Worm (Caenorhabditis elegans) whole organism, L1 larva: ENCODE measurements around the gene F35C11.5.

ENCODE experiments used
- C34B4.2 ChIP-seq: sonication (generic microtip); optimal IDR thresholded peaks from 2 replicates; lab custom pipeline; 2017; ENCODE audit warnings: mild to moderate bottlenecking, missing genetic modification characterization, missing compliant biosample characterization
- Y116A8C.19 ChIP-seq: sonication (generic microtip); optimal IDR thresholded peaks from 2 replicates; lab custom pipeline; 2016; ENCODE audit warnings: missing compliant biosample characterization, missing genetic modification characterization, borderline replicate concordance
- ama-1 ChIP-seq: fragments of 150-350 bp; optimal IDR thresholded peaks from 2 replicates; lab custom pipeline; 2014
- blmp-1 ChIP-seq: fragments of 150-350 bp; optimal IDR thresholded peaks from 2 replicates; lab custom pipeline; 2014; ENCODE audit warnings: missing biosample characterization, missing genetic modification characterization
- ceh-63 ChIP-seq: fragments of 200-800 bp; sonication (Bioruptor generic); optimal IDR thresholded peaks from 2 replicates; lab custom pipeline; 2018; ENCODE audit warnings: mild to moderate bottlenecking, missing genetic modification characterization, missing compliant biosample characterization
- ceh-8 ChIP-seq: fragments of 200-800 bp; sonication (Bioruptor generic); optimal IDR thresholded peaks from 2 replicates; lab custom pipeline; 2018; ENCODE audit warnings: mild to moderate bottlenecking, missing genetic modification characterization, moderate library complexity, missing compliant biosample characterization
- ces-1 ChIP-seq: fragments of 150-350 bp; optimal IDR thresholded peaks from 2 replicates; lab custom pipeline; 2014; ENCODE audit warnings: missing biosample characterization, missing genetic modification reagents, missing genetic modification characterization
- dsc-1 ChIP-seq: sonication (generic microtip); optimal IDR thresholded peaks from 2 replicates; lab custom pipeline; 2016; ENCODE audit warnings: mild to moderate bottlenecking, missing genetic modification characterization, missing compliant biosample characterization
- efl-1 ChIP-seq, 4 experiments: fragments of 150-350 bp; optimal IDR thresholded peaks in 3 of 4; peaks in 1 of 4; 1 replicate in 1 of 4; 2 replicates in 3 of 4; lab custom pipeline; 2014; ENCODE audit warnings: missing biosample characterization in 2 of 4, missing genetic modification characterization in 2 of 4, missing genetic modification reagents in 2 of 4
- efl-3 ChIP-seq: fragments of 200-800 bp; sonication (Bioruptor generic); optimal IDR thresholded peaks from 2 replicates; lab custom pipeline; 2018; ENCODE audit warnings: mild to moderate bottlenecking, missing genetic modification characterization, missing compliant biosample characterization
- elt-3 ChIP-seq, 6 experiments: fragments of 150-350 bp in 1 of 6; sonication (generic microtip); optimal IDR thresholded peaks; 2 replicates each; lab custom pipeline; 2017 to 2018; ENCODE audit warnings: missing biosample characterization in 6 of 6, missing genetic modification characterization in 6 of 6, inconsistent platforms in 1 of 6
- ets-5 ChIP-seq: fragments of 200-800 bp; sonication (Bioruptor generic); IDR thresholded peaks from 2 replicates; pipeline ENCODE4 v1.3.6; 2022; ENCODE audit warnings: missing genetic modification characterization, missing compliant biosample characterization
- fkh-4 ChIP-seq: sonication (generic microtip); optimal IDR thresholded peaks from 2 replicates; lab custom pipeline; 2016; ENCODE audit warnings: missing compliant biosample characterization, missing genetic modification characterization, borderline replicate concordance
- fkh-8 ChIP-seq: sonication (generic microtip); optimal IDR thresholded peaks from 2 replicates; lab custom pipeline; 2016; ENCODE audit warnings: mild to moderate bottlenecking, missing genetic modification characterization, missing compliant biosample characterization
- fos-1 ChIP-seq: fragments of 150-350 bp; optimal IDR thresholded peaks from 2 replicates; lab custom pipeline; 2014; ENCODE audit warnings: missing biosample characterization, missing genetic modification characterization
- grh-1 ChIP-seq: fragments of 200-800 bp; sonication (Bioruptor generic); IDR thresholded peaks from 2 replicates; pipeline ENCODE4 v1.3.6; 2022; ENCODE audit warnings: missing genetic modification reagents, missing genetic modification characterization, missing compliant biosample characterization
- hpl-2 ChIP-seq: fragments of 150-350 bp; optimal IDR thresholded peaks from 2 replicates; lab custom pipeline; 2014; ENCODE audit warnings: missing biosample characterization, missing genetic modification reagents, missing genetic modification characterization
- jun-1 ChIP-seq: fragments of 150-350 bp; optimal IDR thresholded peaks from 2 replicates; lab custom pipeline; 2014; ENCODE audit warnings: missing biosample characterization, missing genetic modification reagents, missing genetic modification characterization
- lin-14 ChIP-seq: fragments of 200-800 bp; sonication (Bioruptor generic); optimal IDR thresholded peaks from 2 replicates; lab custom pipeline; 2018; ENCODE audit warnings: mild to moderate bottlenecking, missing genetic modification characterization, moderate library complexity, missing compliant biosample characterization
- lin-35 ChIP-seq, 2 experiments: fragments of 150-350 bp; optimal IDR thresholded peaks; 2 replicates each; lab custom pipeline; 2014; ENCODE audit warnings: missing biosample characterization in 2 of 2, missing genetic modification characterization in 2 of 2, missing genetic modification reagents in 2 of 2
- lir-3 ChIP-seq: sonication (generic microtip); optimal IDR thresholded peaks from 2 replicates; lab custom pipeline; 2016; ENCODE audit warnings: mild to moderate bottlenecking, missing genetic modification characterization, moderate library complexity, missing compliant biosample characterization; ENCODE audit not compliant: poor library complexity
- lsy-2 ChIP-seq, 2 experiments: fragments of 150-350 bp; optimal IDR thresholded peaks; 2 replicates each; lab custom pipeline; 2014; ENCODE audit warnings: missing biosample characterization in 2 of 2, missing genetic modification characterization in 2 of 2
- mdl-1 ChIP-seq, 2 experiments: fragments of 150-350 bp; optimal IDR thresholded peaks; 2 replicates each; lab custom pipeline; 2014 to 2017; ENCODE audit warnings: missing biosample characterization in 2 of 2, missing genetic modification characterization in 2 of 2, inconsistent platforms in 1 of 2
- mef-2 ChIP-seq: fragments of 150-350 bp; optimal IDR thresholded peaks from 2 replicates; lab custom pipeline; 2014; ENCODE audit warnings: missing biosample characterization, missing genetic modification characterization
- nhr-11 ChIP-seq: fragments of 150-350 bp; optimal IDR thresholded peaks from 2 replicates; lab custom pipeline; 2014; ENCODE audit warnings: missing biosample characterization, missing genetic modification characterization
- nhr-12 ChIP-seq: sonication (generic microtip); optimal IDR thresholded peaks from 2 replicates; lab custom pipeline; 2017; ENCODE audit warnings: missing biosample characterization, missing genetic modification characterization
- nhr-19 ChIP-seq: fragments of 200-800 bp; sonication (Bioruptor generic); conservative IDR thresholded peaks from 2 replicates; pipeline ENCODE4 v1.3.6; 2022; ENCODE audit warnings: missing genetic modification characterization, missing compliant biosample characterization
- nhr-20 ChIP-seq: sonication (generic microtip); optimal IDR thresholded peaks from 2 replicates; lab custom pipeline; 2016; ENCODE audit warnings: mild to moderate bottlenecking, missing genetic modification characterization, missing compliant biosample characterization
- nhr-237 ChIP-seq: fragments of 150-350 bp; optimal IDR thresholded peaks from 2 replicates; lab custom pipeline; 2014; ENCODE audit warnings: missing biosample characterization, missing genetic modification characterization
- nhr-28 ChIP-seq: fragments of 150-350 bp; optimal IDR thresholded peaks from 2 replicates; lab custom pipeline; 2014; ENCODE audit warnings: missing biosample characterization, missing genetic modification characterization
- nhr-71 ChIP-seq: sonication (generic microtip); optimal IDR thresholded peaks from 2 replicates; lab custom pipeline; 2016; ENCODE audit warnings: mild to moderate bottlenecking, missing genetic modification characterization, moderate library complexity, missing compliant biosample characterization
- nhr-77 ChIP-seq: fragments of 150-350 bp; optimal IDR thresholded peaks from 2 replicates; lab custom pipeline; 2014; ENCODE audit warnings: missing biosample characterization, missing genetic modification characterization
- nhr-85 ChIP-seq: sonication (generic microtip); peaks from one replicate; lab custom pipeline; 2016; ENCODE audit warnings: missing genetic modification characterization, inconsistent platforms, missing compliant biosample characterization
- pag-3 ChIP-seq: sonication (generic microtip); optimal IDR thresholded peaks from 2 replicates; lab custom pipeline; 2017; ENCODE audit warnings: missing genetic modification characterization, mild to moderate bottlenecking, missing compliant biosample characterization, antibody characterized with exemption, borderline replicate concordance; ENCODE audit not compliant: insufficient read depth
- snu-23 ChIP-seq: sonication (generic microtip); optimal IDR thresholded peaks from 2 replicates; lab custom pipeline; 2016; ENCODE audit warnings: missing genetic modification characterization, missing compliant biosample characterization
- sptf-1 ChIP-seq: fragments of 150-350 bp; optimal IDR thresholded peaks from 2 replicates; lab custom pipeline; 2014; ENCODE audit warnings: missing biosample characterization, missing genetic modification characterization
- swsn-7 ChIP-seq: sonication (generic microtip); optimal IDR thresholded peaks from 2 replicates; lab custom pipeline; 2016; ENCODE audit warnings: missing genetic modification characterization, missing compliant biosample characterization
- tlp-1 ChIP-seq: fragments of 150-350 bp; optimal IDR thresholded peaks from 2 replicates; lab custom pipeline; 2014; ENCODE audit warnings: missing biosample characterization, missing genetic modification characterization
- unc-130 ChIP-seq: fragments of 150-350 bp; optimal IDR thresholded peaks from 2 replicates; lab custom pipeline; 2017; ENCODE audit warnings: missing biosample characterization, missing genetic modification characterization, inconsistent platforms
- unc-98 ChIP-seq: fragments of 200-800 bp; sonication (Bioruptor generic); IDR thresholded peaks from 2 replicates; pipeline ENCODE4 v1.3.6; 2022; ENCODE audit warnings: missing genetic modification characterization, missing compliant biosample characterization
- zag-1 ChIP-seq: fragments of 150-350 bp; optimal IDR thresholded peaks from 2 replicates; lab custom pipeline; 2014; ENCODE audit warnings: missing biosample characterization, missing genetic modification characterization

The F35C11.5 gene

DNA sequence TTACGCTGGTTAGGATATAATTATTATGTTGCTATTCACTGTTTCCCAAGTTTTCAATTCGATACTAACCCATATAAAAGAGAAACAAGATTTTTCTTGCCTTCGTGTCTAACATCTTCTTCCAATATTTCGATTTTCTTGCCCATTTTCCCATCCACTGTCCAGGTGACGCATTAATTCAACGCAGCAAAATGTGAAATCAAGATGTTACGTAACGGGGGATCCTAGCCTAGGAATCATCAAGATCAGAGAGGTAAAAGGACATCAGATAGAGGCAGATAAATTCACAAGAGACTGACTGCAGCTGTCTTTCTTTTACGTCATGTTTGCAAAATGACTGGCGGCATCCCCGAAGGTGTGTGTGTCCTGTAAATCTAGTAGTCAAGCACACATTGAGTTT is 28.9 kb upstream of the F35C11.5 start:
- TF ChIP-seq elt-3 (tag; optimal IDR thresholded peaks at IDR 0.05; lab: Kevin White, UChicago), result peak in 1 of 6 experiments; percentile 4
- TF ChIP-seq nhr-237 (tag; lab: Kevin White, UChicago), result no peak
- peak; percentile 23 for TF ChIP-seq lin-14 (GFP tag; lab: Kevin White, UChicago)
- peak; percentile 85 for TF ChIP-seq blmp-1 (tag; lab: Kevin White, UChicago)
- peak; percentile 6 for TF ChIP-seq nhr-85 (tag; lab: Kevin White, UChicago)
- TF ChIP-seq nhr-71 (tag; lab: Kevin White, UChicago), result no peak
- TF ChIP-seq C34B4.2 (tag; lab: Kevin White, UChicago), result no peak
- TF ChIP-seq, all 84 proteins: peak for 4

DNA sequence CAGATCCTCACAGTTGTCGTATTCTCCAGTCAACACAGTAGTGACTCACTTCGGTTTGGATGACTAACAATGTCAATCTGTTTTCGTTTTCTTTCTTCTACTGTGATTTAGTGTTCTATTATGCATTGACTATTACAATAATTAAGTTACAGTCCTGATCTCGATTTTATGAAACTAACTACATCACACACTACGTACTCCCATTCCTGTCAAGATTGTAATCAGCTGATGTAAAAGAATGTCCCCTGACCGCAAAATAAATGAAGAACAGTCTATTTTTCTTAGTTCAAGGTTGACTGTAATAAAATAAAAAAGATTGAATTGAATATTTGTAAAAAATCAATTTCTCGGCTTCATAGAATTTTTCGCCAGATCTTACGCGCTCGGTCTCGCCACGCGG is 28.2 kb upstream of the F35C11.5 start:
- peak in 1 of 2 experiments; percentile 24 for TF ChIP-seq lsy-2 (tag; optimal IDR thresholded peaks at IDR 0.05; lab: Kevin White, UChicago)
- no peak for TF ChIP-seq fkh-8 (tag; lab: Kevin White, UChicago)
- TF ChIP-seq nhr-20 (tag; lab: Kevin White, UChicago), result peak; percentile 29
- peak; percentile 72 for TF ChIP-seq nhr-85 (tag; lab: Kevin White, UChicago)

DNA sequence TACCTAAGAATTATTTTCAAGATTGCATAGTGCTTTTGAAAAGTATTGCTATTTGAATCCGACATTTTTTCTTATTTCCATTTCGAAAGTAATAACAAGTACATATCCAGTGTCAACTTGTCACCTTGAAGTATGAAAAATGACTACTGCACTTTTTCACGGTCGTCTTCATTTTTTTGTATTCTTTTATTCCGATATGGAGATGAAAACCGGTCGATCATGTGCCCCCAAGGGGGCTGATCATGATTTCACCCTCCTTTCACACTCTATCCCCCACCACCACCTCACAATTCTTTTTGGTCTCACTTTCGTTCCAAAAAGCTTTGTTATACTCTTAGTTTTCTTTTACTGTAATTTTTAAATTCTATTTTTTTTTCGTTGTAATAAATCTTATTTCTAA is 27.6 kb upstream of the F35C11.5 start:
- TF ChIP-seq dsc-1 (tag; lab: Kevin White, UChicago) (no peak), efl-1 (optimal IDR thresholded peaks at IDR 0.05; lab: Kevin White, UChicago) (no peak), efl-1 (GFP tag; optimal IDR thresholded peaks at IDR 0.05 in 1 of 2; lab: Kevin White, UChicago) (no peak), swsn-7 (no peak), snu-23 (peak; percentile 6), lir-3 (tag; lab: Kevin White, UChicago) (no peak), ceh-63 (GFP tag; lab: Kevin White, UChicago) (no peak), lin-35 (GFP tag; optimal IDR thresholded peaks at IDR 0.05; lab: Kevin White, UChicago) (peak in 1 of 2 experiments; percentile 24), efl-3 (GFP tag; lab: Kevin White, UChicago) (no peak), ama-1 (lab: Kevin White, UChicago) (no peak), pag-3 (tag; lab: Kevin White, UChicago) (no peak), lin-14 (GFP tag; lab: Kevin White, UChicago) (peak; percentile 24), mef-2 (tag; lab: Kevin White, UChicago) (no peak), mdl-1 (tag; optimal IDR thresholded peaks at IDR 0.05; lab: Kevin White, UChicago) (no peak), zag-1 (tag; lab: Kevin White, UChicago) (no peak), Y116A8C.19 (tag; lab: Kevin White, UChicago) (no peak), nhr-85 (tag; lab: Kevin White, UChicago) (peak; percentile 76), ets-5 (GFP tag; lab: Robert Waterston, UW) (no peak), tlp-1 (tag; lab: Kevin White, UChicago) (no peak), unc-130 (tag; lab: Kevin White, UChicago) (no peak), nhr-19 (no peak), nhr-77 (no peak), nhr-11 (tag; lab: Kevin White, UChicago) (no peak), ceh-8 (GFP tag; lab: Kevin White, UChicago) (no peak), unc-98 (GFP tag; lab: Robert Waterston, UW) (no peak), nhr-12 (no peak), ces-1 (GFP tag; lab: Kevin White, UChicago) (no peak), hpl-2 (no peak), fkh-4 (no peak), nhr-28 (tag; lab: Kevin White, UChicago) (no peak), blmp-1 (tag; lab: Kevin White, UChicago) (peak; percentile 89), grh-1 (0 out of 2 replicates have a peak, but pooled peaks have one; percentile 16), sptf-1 (tag; lab: Kevin White, UChicago) (no peak), nhr-20 (tag; lab: Kevin White, UChicago) (peak; percentile 16), fos-1 (tag; lab: Kevin White, UChicago) (no peak), jun-1 (tag; lab: Kevin White, UChicago) (no peak)
